Fruit fly (Drosophila melanogaster) whole organism, embryonic: ENCODE measurements around the gene nxf2.

Experiments used
- ATbp ChIP-seq: fragments of 200-800 bp; sonication (Bioruptor generic); optimal IDR thresholded peaks from 2 replicates; lab custom pipeline; 2017; ENCODE audit warnings: missing biosample characterization, mild to moderate bottlenecking, missing genetic modification characterization, missing genetic modification reagents
- Atf6 ChIP-seq: fragments of 200-800 bp; sonication (Bioruptor generic); IDR thresholded peaks from 2 replicates; pipeline ENCODE4 v1.3.6; 2022; ENCODE audit warnings: missing biosample characterization, missing genetic modification characterization
- B-H1 ChIP-seq: fragments of 200-800 bp; sonication (Bioruptor generic); IDR thresholded peaks from 3 replicates; pipeline ENCODE4 v1.3.6; 2022; ENCODE audit warnings: missing biosample characterization, missing genetic modification characterization
- CG10209 ChIP-seq: fragments of 200-800 bp; sonication (Bioruptor generic); optimal IDR thresholded peaks from 3 replicates; lab custom pipeline; 2017; ENCODE audit warnings: missing biosample characterization, mild to moderate bottlenecking, missing genetic modification characterization, missing genetic modification reagents
- CG10366 ChIP-seq: fragments of 200-800 bp; sonication (Bioruptor generic); IDR thresholded peaks from 2 replicates; pipeline ENCODE4 v1.3.6; 2022; ENCODE audit warnings: missing biosample characterization, missing genetic modification characterization
- CG13624 ChIP-seq: fragments of 200-800 bp; sonication (Bioruptor generic); optimal IDR thresholded peaks from 2 replicates; lab custom pipeline; 2016; ENCODE audit warnings: missing biosample characterization, missing genetic modification characterization
- CG14014 ChIP-seq: fragments of 200-800 bp; sonication (Bioruptor generic); IDR thresholded peaks from 2 replicates; pipeline ENCODE4 v1.3.6; 2022; ENCODE audit warnings: missing biosample characterization, missing genetic modification characterization
- CG16813 ChIP-seq: fragments of 200-800 bp; sonication (Bioruptor generic); IDR thresholded peaks from 3 replicates; pipeline ENCODE4 v1.3.6; 2022; ENCODE audit warnings: missing biosample characterization, missing genetic modification characterization; ENCODE audit not compliant: partially characterized antibody
- CG17802 ChIP-seq: fragments of 200-800 bp; sonication (Bioruptor generic); optimal IDR thresholded peaks from 2 replicates; lab custom pipeline; 2018; ENCODE audit warnings: missing biosample characterization, mild to moderate bottlenecking, missing genetic modification characterization, moderate library complexity
- CG17829 ChIP-seq: fragments of 200-800 bp; optimal IDR thresholded peaks from 2 replicates; lab custom pipeline; 2019; ENCODE audit warnings: missing biosample characterization, mild to moderate bottlenecking, missing genetic modification characterization, moderate library complexity
- CG1832 ChIP-seq: fragments of 200-800 bp; sonication (Bioruptor generic); optimal IDR thresholded peaks from 2 replicates; lab custom pipeline; 2017; ENCODE audit warnings: missing biosample characterization, mild to moderate bottlenecking, missing genetic modification characterization, inconsistent platforms
- CG18764 ChIP-seq: fragments of 200-800 bp; sonication (Bioruptor generic); optimal IDR thresholded peaks from 3 replicates; lab custom pipeline; 2016; ENCODE audit warnings: missing biosample characterization, missing genetic modification characterization
- CG2712 ChIP-seq: fragments of 200-800 bp; optimal IDR thresholded peaks from 3 replicates; lab custom pipeline; 2019; ENCODE audit warnings: missing biosample characterization, mild to moderate bottlenecking, missing genetic modification characterization, moderate library complexity
- CG31365 ChIP-seq: fragments of 200-800 bp; sonication (Bioruptor generic); optimal IDR thresholded peaks from 2 replicates; lab custom pipeline; 2018; ENCODE audit warnings: missing biosample characterization, mild to moderate bottlenecking, missing genetic modification characterization
- CG31441 ChIP-seq: fragments of 200-800 bp; sonication (Bioruptor generic); IDR thresholded peaks from 2 replicates; pipeline ENCODE4 v1.3.6; 2022; ENCODE audit warnings: missing biosample characterization, missing genetic modification characterization
- CG32772 ChIP-seq: fragments of 200-800 bp; sonication (Bioruptor generic); IDR thresholded peaks from 2 replicates; pipeline ENCODE4 v1.3.6; 2022; ENCODE audit warnings: missing biosample characterization, missing genetic modification characterization
- CG42726 ChIP-seq: fragments of 200-800 bp; sonication (Bioruptor generic); IDR thresholded peaks from 2 replicates; pipeline ENCODE4 v1.3.6; 2022; ENCODE audit warnings: missing biosample characterization, missing genetic modification characterization; ENCODE audit not compliant: partially characterized antibody
- CG4360 ChIP-seq: fragments of 200-800 bp; sonication (Bioruptor generic); IDR thresholded peaks from 2 replicates; pipeline ENCODE4 v1.3.6; 2022; ENCODE audit warnings: missing biosample characterization, missing genetic modification characterization
- CG8281 ChIP-seq: fragments of 200-800 bp; sonication (Bioruptor generic); optimal IDR thresholded peaks from 2 replicates; lab custom pipeline; 2018; ENCODE audit warnings: missing biosample characterization, mild to moderate bottlenecking, missing genetic modification characterization, moderate library complexity
- CG8478 ChIP-seq: fragments of >200 bp; optimal IDR thresholded peaks from 2 replicates; lab custom pipeline; 2018
- CG8765 ChIP-seq: fragments of 200-800 bp; sonication (Bioruptor generic); IDR thresholded peaks from 2 replicates; pipeline ENCODE4 v1.3.6; 2022; ENCODE audit warnings: missing biosample characterization, missing genetic modification characterization
- CkIIα-i1 ChIP-seq: fragments of 200-800 bp; sonication (Bioruptor generic); IDR thresholded peaks from 2 replicates; pipeline ENCODE4 v1.3.6; 2022; ENCODE audit warnings: missing biosample characterization, missing genetic modification characterization
- Dek ChIP-seq: fragments of 200-800 bp; sonication (Bioruptor generic); optimal IDR thresholded peaks from 3 replicates; lab custom pipeline; 2019; ENCODE audit warnings: missing biosample characterization, mild to moderate bottlenecking, missing genetic modification characterization, moderate library complexity
- Gug ChIP-seq: fragments of 200-800 bp; sonication (Bioruptor generic); IDR thresholded peaks from 4 replicates; pipeline ENCODE4 v1.3.6; 2022; ENCODE audit warnings: missing biosample characterization, missing genetic modification characterization
- H2.0 ChIP-seq: fragments of 200-800 bp; sonication (Bioruptor generic); IDR thresholded peaks from 2 replicates; pipeline ENCODE4 v1.3.6; 2022; ENCODE audit warnings: missing biosample characterization, missing genetic modification characterization
- Lpt ChIP-seq: fragments of >200 bp; optimal IDR thresholded peaks from 2 replicates; lab custom pipeline; 2018; ENCODE audit warnings: missing biosample characterization, missing genetic modification characterization
- MBD-R2 ChIP-seq: fragments of 200-800 bp; sonication (Bioruptor generic); IDR thresholded peaks from 2 replicates; pipeline ENCODE4 v1.3.6; 2022; ENCODE audit warnings: missing biosample characterization, missing genetic modification characterization
- Max ChIP-seq: fragments of 200-800 bp; sonication (Bioruptor generic); optimal IDR thresholded peaks from 2 replicates; lab custom pipeline; 2016; ENCODE audit warnings: missing biosample characterization, mild to moderate bottlenecking, missing genetic modification characterization
- Pdp1 ChIP-seq, 2 experiments: fragments of 200-800 bp; sonication (Bioruptor generic); optimal IDR thresholded peaks; 3 replicates each; lab custom pipeline; 2016; ENCODE audit warnings: missing biosample characterization in 2 of 2, missing genetic modification characterization in 2 of 2, mild to moderate bottlenecking in 1 of 2, moderate library complexity in 1 of 2
- Poxn ChIP-seq: fragments of 200-800 bp; sonication (Bioruptor generic); IDR thresholded peaks from 2 replicates; pipeline ENCODE4 v1.3.6; 2022; ENCODE audit warnings: missing biosample characterization, missing genetic modification characterization
- Ravus ChIP-seq: fragments of 200-800 bp; sonication (Bioruptor generic); IDR thresholded peaks from 2 replicates; pipeline ENCODE4 v1.3.6; 2022; ENCODE audit warnings: missing biosample characterization, missing genetic modification characterization
- Six4 ChIP-seq: fragments of 200-800 bp; sonication (Bioruptor generic); optimal IDR thresholded peaks from 2 replicates; lab custom pipeline; 2016; ENCODE audit warnings: missing biosample characterization, missing genetic modification characterization
- Taf1 ChIP-seq: fragments of 200-800 bp; sonication (Bioruptor generic); IDR thresholded peaks from 2 replicates; pipeline ENCODE4 v1.3.6; 2022; ENCODE audit warnings: missing biosample characterization, missing genetic modification characterization
- bsh ChIP-seq, 2 experiments: fragments of 200-800 bp; sonication (Bioruptor generic); optimal IDR thresholded peaks; 2 replicates each; lab custom pipeline; 2017 to 2018; ENCODE audit warnings: mild to moderate bottlenecking in 2 of 2, missing biosample characterization in 2 of 2, missing genetic modification characterization in 2 of 2, moderate library complexity in 1 of 2
- dimm ChIP-seq: fragments of 200-800 bp; sonication (Bioruptor generic); IDR thresholded peaks from 2 replicates; pipeline ENCODE4 v1.3.6; 2022; ENCODE audit warnings: missing biosample characterization, missing genetic modification characterization
- dpn ChIP-seq, 2 experiments: fragments of 200-800 bp; sonication (Bioruptor generic); optimal IDR thresholded peaks; 3 replicates each; lab custom pipeline; 2016; ENCODE audit warnings: missing biosample characterization in 2 of 2, missing genetic modification characterization in 2 of 2
- eyg ChIP-seq: fragments of 200-800 bp; sonication (Bioruptor generic); optimal IDR thresholded peaks from 3 replicates; lab custom pipeline; 2016; ENCODE audit warnings: missing biosample characterization, missing genetic modification characterization
- ind ChIP-seq: fragments of 200-800 bp; sonication (Bioruptor generic); optimal IDR thresholded peaks from 3 replicates; lab custom pipeline; 2016; ENCODE audit warnings: missing biosample characterization, missing genetic modification characterization
- jing ChIP-seq: fragments of 200-800 bp; sonication (Bioruptor generic); optimal IDR thresholded peaks from 2 replicates; lab custom pipeline; 2018; ENCODE audit warnings: missing biosample characterization, mild to moderate bottlenecking, missing genetic modification characterization
- jumu ChIP-seq: fragments of 200-800 bp; sonication (Bioruptor generic); optimal IDR thresholded peaks from 3 replicates; lab custom pipeline; 2016; ENCODE audit warnings: missing biosample characterization, missing genetic modification characterization
- nerfin-2 ChIP-seq: fragments of 200-800 bp; sonication (Bioruptor generic); IDR thresholded peaks from 2 replicates; pipeline ENCODE4 v1.3.6; 2022; ENCODE audit warnings: missing biosample characterization, missing genetic modification characterization; ENCODE audit not compliant: partially characterized antibody
- pho ChIP-seq: fragments of 200-800 bp; sonication (Bioruptor generic); optimal IDR thresholded peaks from 2 replicates; lab custom pipeline; 2016; ENCODE audit warnings: missing biosample characterization, missing genetic modification characterization
- pros ChIP-seq: fragments of 200-800 bp; sonication (Bioruptor generic); optimal IDR thresholded peaks from 3 replicates; lab custom pipeline; 2019; ENCODE audit warnings: missing biosample characterization, mild to moderate bottlenecking, missing genetic modification characterization, moderate library complexity
- ranshi ChIP-seq: fragments of 200-800 bp; sonication (Bioruptor generic); IDR thresholded peaks from 2 replicates; pipeline ENCODE4 v1.3.6; 2022; ENCODE audit warnings: missing biosample characterization, missing genetic modification characterization
- salm ChIP-seq: fragments of 200-800 bp; sonication (Bioruptor generic); optimal IDR thresholded peaks from 2 replicates; lab custom pipeline; 2018; ENCODE audit warnings: missing biosample characterization, mild to moderate bottlenecking, missing genetic modification characterization
- sens ChIP-seq: fragments of 200-800 bp; sonication (Bioruptor generic); peaks from one replicate; lab custom pipeline; 2016; ENCODE audit warnings: missing biosample characterization, missing genetic modification characterization
- seq ChIP-seq: fragments of 200-800 bp; sonication (Bioruptor generic); IDR thresholded peaks from 2 replicates; pipeline ENCODE4 v1.3.6; 2022; ENCODE audit warnings: missing biosample characterization, missing genetic modification characterization
- sima ChIP-seq: fragments of 200-800 bp; sonication (Bioruptor generic); optimal IDR thresholded peaks from 2 replicates; lab custom pipeline; 2016; ENCODE audit warnings: missing biosample characterization, missing genetic modification characterization
- slbo ChIP-seq: fragments of 200-800 bp; sonication (Bioruptor generic); IDR thresholded peaks from 2 replicates; pipeline ENCODE4 v1.3.6; 2022; ENCODE audit warnings: missing biosample characterization, missing genetic modification characterization
- slou ChIP-seq: fragments of 200-800 bp; sonication (Bioruptor generic); optimal IDR thresholded peaks from 3 replicates; lab custom pipeline; 2016; ENCODE audit warnings: missing biosample characterization, missing genetic modification characterization
- slp2 ChIP-seq: fragments of 200-800 bp; sonication (Bioruptor generic); optimal IDR thresholded peaks from 2 replicates; lab custom pipeline; 2016; ENCODE audit warnings: missing biosample characterization, missing genetic modification characterization
- yki ChIP-seq: fragments of >200 bp; optimal IDR thresholded peaks from 3 replicates; lab custom pipeline; 2018

The nxf2 gene

dm6 chr3L:16533932-16534331 lies 46.2 kb downstream of the nxf2 start (continued):
- TF ChIP-seq pros = no peak
- TF ChIP-seq CG42726 = no peak
- TF ChIP-seq CG31365 (tag; lab: Kevin White, UChicago) = peak; percentile 6
- peak; percentile 95 for TF ChIP-seq sens (GFP tag; lab: Kevin White, UChicago)
- TF ChIP-seq CG10209 (GFP tag; lab: Kevin White, UChicago) = peak; percentile 81
- TF ChIP-seq CG31441 (GFP tag; lab: Robert Waterston, UW) = peak; percentile 88
- TF ChIP-seq Atf6 (GFP tag; lab: Robert Waterston, UW) = peak; percentile 83
- peak; percentile 68 for TF ChIP-seq Dek (tag; lab: Kevin White, UChicago)
- TF ChIP-seq CG14014 (GFP tag; lab: Robert Waterston, UW) = peak; percentile 65; the same call in 1 of the 2 replicates
- no peak for TF ChIP-seq CG16813 (GFP tag; lab: Robert Waterston, UW)
- peak; percentile 23 for TF ChIP-seq Ravus (GFP tag; lab: Robert Waterston, UW)
- TF ChIP-seq CG17802 (tag; lab: Kevin White, UChicago) = peak; percentile 53
- peak; percentile 71 for TF ChIP-seq slbo
- TF ChIP-seq CG4360 (GFP tag; lab: Robert Waterston, UW) = no peak
- TF ChIP-seq yki (lab: Kevin White, UChicago) = no peak
- TF ChIP-seq nerfin-2 (GFP tag; lab: Robert Waterston, UW) = no peak
- peak; percentile 80 for TF ChIP-seq Max (GFP tag; lab: Kevin White, UChicago)
- TF ChIP-seq dimm (GFP tag; lab: Robert Waterston, UW) = 0 out of 2 replicates have a peak, but pooled peaks have one; percentile 7
- TF ChIP-seq CG18764 (GFP tag; lab: Kevin White, UChicago) = peak; percentile 59
- no peak for TF ChIP-seq Taf1 (GFP tag; lab: Robert Waterston, UW)
- no peak for TF ChIP-seq CG8765
- peak in 1 of 2 experiments; percentile 67 for TF ChIP-seq Pdp1 (GFP tag; optimal IDR thresholded peaks at IDR 0.05; lab: Kevin White, UChicago)
- peak; percentile 60 for TF ChIP-seq jing (GFP tag; lab: Kevin White, UChicago)
- no peak for TF ChIP-seq CG1832 (GFP tag; lab: Kevin White, UChicago)
- TF ChIP-seq MBD-R2 = no peak; the same call in 1 of the 2 replicates
- TF ChIP-seq eyg (GFP tag; lab: Kevin White, UChicago) = peak; percentile 33
- peak; percentile 63 for TF ChIP-seq salm (tag; lab: Kevin White, UChicago)
- peak; percentile 66; the same call in 1 of the 2 replicates for TF ChIP-seq CG32772 (GFP tag; lab: Robert Waterston, UW)
- peak; percentile 51; the same call in 2 of the 3 replicates for TF ChIP-seq B-H1 (GFP tag; lab: Robert Waterston, UW)
- TF ChIP-seq jumu (GFP tag; lab: Kevin White, UChicago) = peak; percentile 67
- peak; percentile 61 to 72 for TF ChIP-seq dpn (GFP tag; optimal IDR thresholded peaks at IDR 0.05; lab: Kevin White, UChicago)
- TF ChIP-seq CG17829 (tag; lab: Kevin White, UChicago) = peak; percentile 85
- TF ChIP-seq CG10366 (GFP tag; lab: Robert Waterston, UW) = peak; percentile 52; the same call in 1 of the 2 replicates
- TF ChIP-seq H2.0 = peak; percentile 61
- peak; percentile 70; the same call in 1 of the 2 replicates for TF ChIP-seq ranshi
- TF ChIP-seq Lpt (GFP tag; lab: Kevin White, UChicago) = no peak
- no peak for TF ChIP-seq CG8478 (lab: Kevin White, UChicago)
- TF ChIP-seq sima (GFP tag; lab: Kevin White, UChicago) = no peak
- peak; percentile 86 for TF ChIP-seq CG2712
- TF ChIP-seq Gug (GFP tag; lab: Robert Waterston, UW) = peak; percentile 47; the same call in 2 of the 4 replicates
- peak; percentile 70 for TF ChIP-seq ATbp
- TF ChIP-seq Poxn (GFP tag; lab: Robert Waterston, UW) = 0 out of 2 replicates have a peak, but pooled peaks have one; percentile 15
- TF ChIP-seq slou = peak; percentile 54
- TF ChIP-seq CG13624 (GFP tag; lab: Kevin White, UChicago) = peak; percentile 58
- TF ChIP-seq Six4 (GFP tag; lab: Kevin White, UChicago) = peak; percentile 58
- TF ChIP-seq bsh (GFP tag; optimal IDR thresholded peaks at IDR 0.05; lab: Kevin White, UChicago) = peak in 1 of 2 experiments; percentile 83
- peak; percentile 58 for TF ChIP-seq CG8281 (tag; lab: Kevin White, UChicago)
- no peak for TF ChIP-seq CkIIα-i1 (GFP tag; lab: Robert Waterston, UW)
- TF ChIP-seq seq (GFP tag; lab: Robert Waterston, UW) = peak; percentile 67
- peak; percentile 54 for TF ChIP-seq pho (GFP tag; lab: Kevin White, UChicago)
- TF ChIP-seq slp2 = peak; percentile 60
- peak; percentile 76 for TF ChIP-seq ind
